Worm (Caenorhabditis elegans) whole organism, L3 larva: ENCODE measurements around the gene wago-10.

Experiments
- ZK546.5 ChIP-seq: sonication (generic microtip); optimal IDR thresholded peaks from 2 replicates; lab custom pipeline; 2017; ENCODE audit warnings: missing biosample characterization, missing genetic modification characterization
- ama-1 ChIP-seq: fragments of 150-350 bp; optimal IDR thresholded peaks from 2 replicates; lab custom pipeline; 2018
- egl-27 ChIP-seq: sonication (generic microtip); optimal IDR thresholded peaks from 4 replicates; lab custom pipeline; 2017; ENCODE audit warnings: missing biosample characterization, missing genetic modification reagents, missing genetic modification characterization
- elt-3 ChIP-seq, 3 experiments: fragments of 150-350 bp in 1 of 3; sonication (generic microtip) in 2 of 3; optimal IDR thresholded peaks; 2 replicates in 2 of 3; 4 replicates in 1 of 3; lab custom pipeline; 2014 to 2017; ENCODE audit warnings: missing biosample characterization in 3 of 3, missing genetic modification characterization in 3 of 3
- eor-1 ChIP-seq, 2 experiments: fragments of 150-350 bp; optimal IDR thresholded peaks; 2 replicates each; lab custom pipeline; 2014 to 2018; ENCODE audit warnings: missing biosample characterization in 2 of 2, missing genetic modification characterization in 2 of 2
- jun-1 ChIP-seq: fragments of 150-350 bp; optimal IDR thresholded peaks from 2 replicates; lab custom pipeline; 2014; ENCODE audit warnings: missing biosample characterization, missing genetic modification reagents, missing genetic modification characterization
- lin-39 ChIP-seq: fragments of 150-350 bp; optimal IDR thresholded peaks from 2 replicates; lab custom pipeline; 2018; ENCODE audit warnings: missing biosample characterization, missing genetic modification reagents, missing genetic modification characterization
- nhr-11 ChIP-seq: fragments of 150-350 bp; optimal IDR thresholded peaks from 2 replicates; lab custom pipeline; 2014; ENCODE audit warnings: missing biosample characterization, missing genetic modification characterization
- nhr-12 ChIP-seq: fragments of 150-350 bp; optimal IDR thresholded peaks from 2 replicates; lab custom pipeline; 2014; ENCODE audit warnings: missing biosample characterization, missing genetic modification characterization
- nhr-237 ChIP-seq: fragments of 150-350 bp; optimal IDR thresholded peaks from 2 replicates; lab custom pipeline; 2014; ENCODE audit warnings: missing biosample characterization, missing genetic modification characterization
- nhr-28 ChIP-seq: fragments of 150-350 bp; optimal IDR thresholded peaks from 2 replicates; lab custom pipeline; 2014; ENCODE audit warnings: missing biosample characterization, missing genetic modification characterization
- nhr-77 ChIP-seq: fragments of 150-350 bp; optimal IDR thresholded peaks from 2 replicates; lab custom pipeline; 2014; ENCODE audit warnings: missing biosample characterization, missing genetic modification characterization
- unc-39 ChIP-seq: sonication (generic microtip); optimal IDR thresholded peaks from 4 replicates; lab custom pipeline; 2017; ENCODE audit warnings: missing biosample characterization, missing genetic modification characterization

DNA sequence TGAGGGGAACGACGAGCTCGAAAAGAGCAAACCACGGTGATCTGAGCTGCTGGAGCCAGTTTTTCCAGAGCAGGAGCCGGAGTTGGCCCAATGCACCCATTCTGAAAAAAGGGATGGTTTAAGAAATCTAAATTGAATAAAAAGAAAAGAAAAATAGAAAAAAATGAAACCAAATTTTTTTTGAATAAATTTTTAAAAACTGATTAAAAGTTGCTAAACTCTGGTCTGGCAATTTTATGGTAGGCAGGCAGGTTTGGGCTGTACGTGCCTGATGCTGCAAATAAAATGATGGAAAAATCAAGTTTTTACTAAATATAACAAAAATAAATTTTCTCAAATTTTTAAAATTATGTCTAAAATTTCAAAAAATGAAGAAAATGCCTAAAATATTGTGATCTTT is 12.6 kb upstream of the wago-10 start, which contains the start of gene abt-4:
- no peak for TF ChIP-seq nhr-28 (tag; lab: Kevin White, UChicago)
- TF ChIP-seq nhr-11 (tag; lab: Kevin White, UChicago) = no peak
- TF ChIP-seq nhr-77 = no peak
- TF ChIP-seq unc-39 = no peak
- TF ChIP-seq lin-39 = no peak
- TF ChIP-seq ama-1 (lab: Kevin White, UChicago) = no peak
- TF ChIP-seq nhr-237 (tag; lab: Kevin White, UChicago) = no peak
- no peak for TF ChIP-seq egl-27
- TF ChIP-seq eor-1 (tag; optimal IDR thresholded peaks at IDR 0.05; lab: Kevin White, UChicago) = no peak
- TF ChIP-seq jun-1 = no peak
- TF ChIP-seq ZK546.5 (tag; lab: Kevin White, UChicago) = no peak
- no peak for TF ChIP-seq nhr-12 (tag; lab: Kevin White, UChicago)
- TF ChIP-seq elt-3 (tag; optimal IDR thresholded peaks at IDR 0.05; lab: Kevin White, UChicago) = no peak
